Fruit fly (Drosophila melanogaster): Measurements from ENCODE around the gene CG17746.

Gene CG17746

DNA sequence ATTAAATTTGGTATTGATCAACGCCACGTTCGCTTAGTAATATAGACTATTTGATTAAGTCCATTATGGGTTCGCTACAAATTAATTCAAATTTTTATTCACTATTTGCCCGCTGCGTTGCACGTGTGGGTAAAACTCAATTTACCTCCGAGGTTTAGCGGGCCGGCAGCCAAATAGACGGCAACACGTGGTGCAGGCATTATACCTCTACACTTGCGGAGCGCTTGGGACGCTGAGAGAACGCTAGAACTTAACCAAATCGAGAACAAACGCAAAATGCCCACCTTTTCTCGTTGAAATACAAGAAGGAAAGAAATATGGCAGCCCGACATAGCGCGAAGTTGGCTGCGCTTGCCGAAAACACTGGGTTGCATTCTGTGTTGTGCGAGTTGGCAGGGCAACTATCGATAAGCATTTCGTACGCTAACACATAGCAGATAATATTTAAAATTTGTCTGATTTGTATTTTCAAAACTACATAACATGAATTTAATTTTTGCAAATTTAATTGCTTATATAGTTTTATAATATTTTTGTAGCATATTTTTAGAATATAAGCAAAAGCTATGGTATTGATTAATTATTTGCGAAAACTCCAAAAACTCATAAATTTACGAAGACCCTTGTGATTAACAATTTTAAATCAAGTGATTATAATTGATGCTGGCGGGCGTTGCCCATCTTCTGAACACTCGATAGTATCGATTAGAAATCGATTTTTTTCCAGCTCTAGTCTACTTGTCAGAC, 16.6 kb downstream of the CG17746 start, which contains the start of the genes RpL28 and eIF1 (continued):
- no peak for TF ChIP-seq svp (GFP tag)
- peak; percentile 91 for TF ChIP-seq lz (GFP tag; optimal IDR thresholded peaks at IDR 0.05)
- no peak for TF ChIP-seq OdsH (GFP tag; optimal IDR thresholded peaks at IDR 0.05)
- TF ChIP-seq CG8319 (GFP tag; optimal IDR thresholded peaks at IDR 0.05): peak; percentile 84
- TF ChIP-seq spab (GFP tag; optimal IDR thresholded peaks at IDR 0.05): no peak
- no peak for TF ChIP-seq vri (GFP tag; optimal IDR thresholded peaks at IDR 0.05)
- TF ChIP-seq CG6792 (GFP tag; optimal IDR thresholded peaks at IDR 0.05): peak; percentile 79
- peak; percentile 38 for TF ChIP-seq Ets96B (tag; optimal IDR thresholded peaks at IDR 0.05)
- peak; percentile 75 for TF ChIP-seq Sox14 (GFP tag; optimal IDR thresholded peaks at IDR 0.05)
- TF ChIP-seq Lpt (GFP tag; optimal IDR thresholded peaks at IDR 0.05): no peak
- TF ChIP-seq CG15336 (GFP tag; IDR thresholded peaks at IDR 0.05): no peak
- no peak for TF ChIP-seq CG32006 (GFP tag; optimal IDR thresholded peaks at IDR 0.05)
- peak; percentile 32 for TF ChIP-seq CG11294 (GFP tag; IDR thresholded peaks at IDR 0.05)
- peak; percentile 68 for TF ChIP-seq Sox15 (GFP tag; optimal IDR thresholded peaks at IDR 0.05)
- TF ChIP-seq pdm3 (GFP tag; optimal IDR thresholded peaks at IDR 0.05): peak; percentile 88
- TF ChIP-seq Smox (GFP tag; optimal IDR thresholded peaks at IDR 0.05): no peak
- no peak for TF ChIP-seq CG11762 (GFP tag; optimal IDR thresholded peaks at IDR 0.05; ENCODE audit: insufficient read depth)
- no peak for TF ChIP-seq Hr38 (GFP tag; optimal IDR thresholded peaks at IDR 0.05)
- peak; percentile 96 for TF ChIP-seq Eip78C (GFP tag)
- TF ChIP-seq Sox102F (GFP tag; optimal IDR thresholded peaks at IDR 0.05): peak; percentile 29
- TF ChIP-seq cyc (GFP tag; optimal IDR thresholded peaks at IDR 0.05): peak; percentile 91
- peak; percentile 68 for TF ChIP-seq Eip75B (GFP tag; optimal IDR thresholded peaks at IDR 0.05)
- peak; percentile 31 for TF ChIP-seq CG10669 (GFP tag; optimal IDR thresholded peaks at IDR 0.05)
- peak; percentile 93 for TF ChIP-seq CG6854 (GFP tag; optimal IDR thresholded peaks at IDR 0.05)
- peak; percentile 86 for TF ChIP-seq topi (GFP tag; optimal IDR thresholded peaks at IDR 0.05)
- peak; percentile 92 for TF ChIP-seq esn (GFP tag; optimal IDR thresholded peaks at IDR 0.05)
- TF ChIP-seq Hr39 (GFP tag; optimal IDR thresholded peaks at IDR 0.05): peak; percentile 25
- no peak for TF ChIP-seq Gug (GFP tag; IDR thresholded peaks at IDR 0.05)
- TF ChIP-seq fd59A (GFP tag; optimal IDR thresholded peaks at IDR 0.05): peak; percentile 68
- TF ChIP-seq fkh (GFP tag; optimal IDR thresholded peaks at IDR 0.05): peak; percentile 34

DNA sequence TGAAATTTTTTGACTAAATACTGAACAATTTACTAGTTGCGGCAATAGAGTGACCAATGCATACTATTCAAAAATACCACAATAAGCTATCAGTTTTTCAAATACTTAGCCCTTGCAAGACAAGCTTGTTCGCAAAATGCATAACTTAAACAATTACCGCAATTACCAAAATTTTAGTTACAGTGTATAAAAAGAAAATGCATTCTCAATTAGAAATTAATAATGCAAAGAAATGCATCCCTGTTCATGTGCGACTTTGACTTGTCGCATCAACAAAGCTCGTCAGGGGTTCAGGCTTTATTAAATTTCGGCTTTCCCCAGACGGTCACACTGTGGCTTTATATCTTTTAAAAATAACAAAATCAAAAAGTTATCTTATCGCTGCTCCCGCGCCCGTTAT, 20.5 kb downstream of the CG17746 start, which contains the start of the genes hob and nSMase:
TSS of gene hob (minus strand) at position 62 of the 400 bp plus-strand sequence.
TSS of gene nSMase (plus strand) at position 298 of the 400 bp plus-strand sequence.
- TF ChIP-seq dac (GFP tag; optimal IDR thresholded peaks at IDR 0.05): no peak
- peak; percentile 80 for TF ChIP-seq svp (GFP tag)

DNA sequence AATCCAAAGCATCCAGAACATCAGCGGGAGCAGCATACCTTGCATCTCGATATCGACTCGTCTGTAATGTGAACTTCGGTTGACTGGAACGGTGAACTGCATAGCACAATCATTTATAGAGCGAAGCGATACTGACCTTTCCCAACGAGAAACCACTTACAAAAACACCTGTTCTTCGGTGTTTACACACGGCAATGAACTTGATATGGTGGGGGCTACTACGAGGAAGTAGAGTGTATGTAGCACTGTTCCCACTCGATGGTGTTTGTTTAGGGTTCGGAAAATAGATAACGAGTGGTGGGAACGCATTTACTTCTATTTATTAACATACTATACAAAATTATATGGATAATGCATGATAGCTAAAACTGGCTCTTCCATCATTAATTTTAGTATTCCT, 30.5 kb downstream of the CG17746 start, which contains the start of the genes CG32269 and CG32270:
TSS of gene CG32269 (minus strand) at position 91 of the 400 bp plus-strand sequence.
TSS of gene CG32270 (minus strand) at position 91 of the 400 bp plus-strand sequence.
- TF ChIP-seq Smox (GFP tag; optimal IDR thresholded peaks at IDR 0.05): no peak
- no peak for TF ChIP-seq Eip75B (GFP tag; optimal IDR thresholded peaks at IDR 0.05)
- TF ChIP-seq achi (GFP tag; optimal IDR thresholded peaks at IDR 0.05): no peak
- no peak for TF ChIP-seq Ets96B (tag; optimal IDR thresholded peaks at IDR 0.05)

DNA sequence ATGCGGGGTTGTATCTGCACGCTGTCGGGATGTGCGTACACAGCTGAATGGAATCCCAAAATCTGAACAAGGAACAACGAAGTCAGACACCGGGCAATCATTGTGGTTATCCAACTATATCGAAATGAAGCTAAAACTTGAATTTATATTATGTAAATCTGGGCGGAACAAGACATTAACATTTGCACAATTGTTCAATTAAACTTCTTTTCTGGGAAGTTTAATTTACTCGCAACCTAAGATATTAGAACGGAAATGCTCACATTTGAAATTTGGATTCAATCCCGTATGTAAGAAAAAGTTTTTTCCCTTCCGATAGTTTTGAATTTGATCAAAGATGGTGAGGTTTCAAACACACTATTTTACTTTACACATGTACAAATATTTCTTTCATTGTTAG, 33.1 kb downstream of the CG17746 start, which contains the start of gene CG33160:
TSS of gene CG33160 (minus strand) at position 101 of the 400 bp plus-strand sequence.
- no peak for TF ChIP-seq Eip75B (GFP tag; optimal IDR thresholded peaks at IDR 0.05)

DNA sequence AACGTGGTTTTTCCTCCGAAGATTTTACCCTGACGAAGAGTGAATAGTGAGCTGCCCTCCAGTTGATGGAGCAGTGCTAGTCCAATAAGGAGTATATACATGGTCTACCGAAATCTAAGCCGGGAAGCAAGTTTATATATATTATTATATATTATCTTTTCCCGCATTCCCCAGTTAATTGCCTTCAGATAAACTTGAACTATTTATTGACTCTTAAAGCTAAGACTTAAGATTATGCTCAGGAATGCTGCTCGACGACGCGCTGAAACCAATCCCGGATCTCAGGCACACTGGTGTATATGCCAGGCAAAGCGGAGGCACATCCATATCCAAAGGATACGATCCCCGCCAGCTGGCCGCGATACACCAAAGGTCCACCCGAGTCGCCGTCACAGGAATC, 34.0 kb downstream of the CG17746 start, which contains the start of gene CG32277:
TSS of gene CG32277 (minus strand) at position 101 of the 400 bp plus-strand sequence.
- TF ChIP-seq dac (GFP tag; optimal IDR thresholded peaks at IDR 0.05) (no peak), CG34406 (GFP tag; optimal IDR thresholded peaks at IDR 0.05) (no peak), CG6808 (GFP tag; optimal IDR thresholded peaks at IDR 0.05) (no peak), acj6 (GFP tag; optimal IDR thresholded peaks at IDR 0.05) (no peak), Met (GFP tag; optimal IDR thresholded peaks at IDR 0.05) (no peak), CG6792 (GFP tag; optimal IDR thresholded peaks at IDR 0.05) (no peak), Sox102F (GFP tag; optimal IDR thresholded peaks at IDR 0.05) (no peak), Blimp-1 (GFP tag; optimal IDR thresholded peaks at IDR 0.05) (no peak), topi (GFP tag; optimal IDR thresholded peaks at IDR 0.05) (no peak)
